Worm (Caenorhabditis elegans): ENCODE results near the gene ttr-17.

ce11 chrIV:11019962-11020550 lies 46.8 kb downstream of the ttr-17 start, which contains the start of gene F13H10.8:
- TF ChIP-seq ama-1 (optimal IDR thresholded peaks at IDR 0.05) (no peak), hnd-1 (tag; optimal IDR thresholded peaks at IDR 0.05) (no peak)
